Worm (Caenorhabditis elegans) whole organism, early embryonic: ENCODE data around the gene C14A11.9.

Source experiments
- B0310.2 ChIP-seq: sonication (generic microtip); optimal IDR thresholded peaks from 2 replicates; lab custom pipeline; 2016; ENCODE audit warnings: mild to moderate bottlenecking, missing genetic modification characterization, missing compliant biosample characterization
- F13C5.2 ChIP-seq: sonication (generic microtip); optimal IDR thresholded peaks from 2 replicates; lab custom pipeline; 2017; ENCODE audit warnings: mild to moderate bottlenecking, missing genetic modification characterization, inconsistent platforms, missing compliant biosample characterization
- aly-1 ChIP-seq: sonication (generic microtip); optimal IDR thresholded peaks from 2 replicates; lab custom pipeline; 2016; ENCODE audit warnings: missing genetic modification characterization, missing compliant biosample characterization
- ama-1 ChIP-seq: fragments of 150-350 bp; optimal IDR thresholded peaks from 2 replicates; lab custom pipeline; 2014
- ceh-13 ChIP-seq: fragments of 200-800 bp; sonication (Bioruptor generic); optimal IDR thresholded peaks from 2 replicates; lab custom pipeline; 2018; ENCODE audit warnings: mild to moderate bottlenecking, missing genetic modification characterization, missing compliant biosample characterization
- ceh-36 ChIP-seq: sonication (generic microtip); optimal IDR thresholded peaks from 2 replicates; lab custom pipeline; 2016; ENCODE audit warnings: missing genetic modification characterization, inconsistent platforms, missing compliant biosample characterization
- ets-7 ChIP-seq: sonication (generic microtip); optimal IDR thresholded peaks from 2 replicates; lab custom pipeline; 2016; ENCODE audit warnings: missing genotype, missing genetic modification characterization, missing compliant biosample characterization
- flt-1 ChIP-seq: fragments of 200-800 bp; sonication (Bioruptor generic); IDR thresholded peaks from 2 replicates; pipeline ENCODE4 v1.3.6; 2022; ENCODE audit warnings: missing genetic modification characterization, missing compliant biosample characterization
- hmbx-1 ChIP-seq: sonication (generic microtip); optimal IDR thresholded peaks from 2 replicates; lab custom pipeline; 2016; ENCODE audit warnings: mild to moderate bottlenecking, missing genetic modification characterization, missing compliant biosample characterization
- hmg-4 ChIP-seq: fragments of 200-800 bp; sonication (Bioruptor generic); optimal IDR thresholded peaks from 2 replicates; lab custom pipeline; 2018; ENCODE audit warnings: mild to moderate bottlenecking, missing genetic modification characterization, missing compliant biosample characterization
- hnd-1 ChIP-seq: sonication (generic microtip); optimal IDR thresholded peaks from 2 replicates; lab custom pipeline; 2016; ENCODE audit warnings: missing genetic modification characterization, missing compliant biosample characterization
- pes-1 ChIP-seq: fragments of 200-800 bp; sonication (Bioruptor generic); IDR thresholded peaks from 2 replicates; pipeline ENCODE4 v1.3.6; 2022; ENCODE audit warnings: missing genetic modification reagents, missing genetic modification characterization, missing compliant biosample characterization
- scrt-1 ChIP-seq: fragments of 200-800 bp; sonication (Bioruptor generic); IDR thresholded peaks from 2 replicates; pipeline ENCODE4 v1.3.6; 2022; ENCODE audit warnings: missing genetic modification characterization, missing compliant biosample characterization
- sea-1 ChIP-seq: fragments of 200-800 bp; sonication (Bioruptor generic); conservative IDR thresholded peaks from 2 replicates; pipeline ENCODE4 v1.3.6; 2022; ENCODE audit warnings: missing genetic modification characterization, missing compliant biosample characterization
- tbx-11 ChIP-seq: fragments of 200-800 bp; sonication (Bioruptor generic); IDR thresholded peaks from 2 replicates; pipeline ENCODE4 v1.3.6; 2022; ENCODE audit warnings: missing genetic modification characterization, missing compliant biosample characterization
- tbx-37 ChIP-seq: fragments of 200-800 bp; sonication (Bioruptor generic); conservative IDR thresholded peaks from 2 replicates; pipeline ENCODE4 v1.3.6; 2022; ENCODE audit warnings: missing genetic modification reagents, missing genetic modification characterization, missing compliant biosample characterization
- tra-4 ChIP-seq: sonication (generic microtip); optimal IDR thresholded peaks from 2 replicates; lab custom pipeline; 2017; ENCODE audit warnings: missing genetic modification characterization, missing compliant biosample characterization

Gene C14A11.9

DNA sequence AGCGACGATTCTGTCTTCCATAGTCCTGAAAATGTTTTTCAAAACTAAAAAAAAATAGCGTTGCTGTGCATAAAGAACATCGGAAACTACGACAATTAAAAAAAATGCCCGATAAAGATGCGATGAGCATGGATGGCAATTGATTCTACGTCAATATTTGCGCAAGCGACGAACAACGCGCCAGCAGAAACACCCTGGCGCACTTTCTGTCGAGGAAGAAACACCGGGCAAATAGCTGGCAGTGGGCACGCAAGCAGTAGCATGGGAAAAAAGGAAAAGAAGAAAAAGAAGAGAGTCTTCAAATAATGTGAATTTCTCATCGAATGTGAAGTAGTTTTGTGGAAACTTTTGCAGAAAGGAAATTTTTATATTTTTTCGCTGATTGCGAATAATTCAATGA lies at the start of gene C14A11.9:
C14A11.9 (minus strand) TSS at position 27 of the 400 bp plus-strand sequence.
- TF ChIP-seq ets-7, result no peak
- TF ChIP-seq pes-1, result peak; percentile 64; the same call in 1 of the 2 replicates
- TF ChIP-seq sea-1 (GFP tag; lab: Robert Waterston, UW), result 0 out of 2 replicates have a peak, but pooled peaks have one; percentile 31
- peak; percentile 82 for TF ChIP-seq F13C5.2 (tag; lab: Kevin White, UChicago)
- TF ChIP-seq flt-1 (GFP tag; lab: Robert Waterston, UW), result peak; percentile 60
- TF ChIP-seq ceh-36 (tag; lab: Kevin White, UChicago), result no peak
- no peak for TF ChIP-seq aly-1 (tag; lab: Kevin White, UChicago)
- TF ChIP-seq hnd-1 (tag; lab: Kevin White, UChicago), result peak; percentile 36
- TF ChIP-seq ama-1 (lab: Kevin White, UChicago), result no peak
- TF ChIP-seq tra-4 (tag; lab: Kevin White, UChicago), result no peak
- TF ChIP-seq ceh-13 (GFP tag; lab: Kevin White, UChicago), result no peak
- peak; percentile 66 for TF ChIP-seq tbx-11 (GFP tag; lab: Robert Waterston, UW)
- no peak for TF ChIP-seq hmbx-1 (tag; lab: Kevin White, UChicago)
- TF ChIP-seq hmg-4, result peak; percentile 85
- TF ChIP-seq tbx-37 (GFP tag; lab: Robert Waterston, UW), result peak; percentile 26; the same call in 1 of the 2 replicates
- TF ChIP-seq scrt-1, result peak; percentile 30; the same call in 1 of the 2 replicates
- no peak for TF ChIP-seq B0310.2 (tag; lab: Kevin White, UChicago)

DNA sequence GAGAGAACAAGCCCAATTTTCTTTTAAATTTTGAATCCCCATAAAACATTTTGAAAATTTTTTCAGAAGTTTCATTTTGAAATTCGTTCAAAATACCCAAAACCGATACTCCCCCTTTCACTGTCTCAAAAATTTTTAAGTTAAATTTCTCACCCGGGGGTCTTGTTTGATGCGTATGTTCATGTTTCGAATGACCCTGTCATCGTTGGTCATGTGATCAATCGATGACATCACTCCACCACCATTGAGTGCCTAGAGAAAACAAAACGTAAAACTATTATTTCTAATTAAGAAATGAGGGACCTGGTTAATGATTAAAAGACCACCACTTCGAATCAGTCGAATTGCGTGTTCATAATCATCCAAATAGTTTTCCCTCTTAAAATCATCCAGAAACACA lies 48.9 kb upstream of the C14A11.9 start:
- TF ChIP-seq hnd-1 (tag; lab: Kevin White, UChicago) (no peak), ets-7 (no peak)

DNA sequence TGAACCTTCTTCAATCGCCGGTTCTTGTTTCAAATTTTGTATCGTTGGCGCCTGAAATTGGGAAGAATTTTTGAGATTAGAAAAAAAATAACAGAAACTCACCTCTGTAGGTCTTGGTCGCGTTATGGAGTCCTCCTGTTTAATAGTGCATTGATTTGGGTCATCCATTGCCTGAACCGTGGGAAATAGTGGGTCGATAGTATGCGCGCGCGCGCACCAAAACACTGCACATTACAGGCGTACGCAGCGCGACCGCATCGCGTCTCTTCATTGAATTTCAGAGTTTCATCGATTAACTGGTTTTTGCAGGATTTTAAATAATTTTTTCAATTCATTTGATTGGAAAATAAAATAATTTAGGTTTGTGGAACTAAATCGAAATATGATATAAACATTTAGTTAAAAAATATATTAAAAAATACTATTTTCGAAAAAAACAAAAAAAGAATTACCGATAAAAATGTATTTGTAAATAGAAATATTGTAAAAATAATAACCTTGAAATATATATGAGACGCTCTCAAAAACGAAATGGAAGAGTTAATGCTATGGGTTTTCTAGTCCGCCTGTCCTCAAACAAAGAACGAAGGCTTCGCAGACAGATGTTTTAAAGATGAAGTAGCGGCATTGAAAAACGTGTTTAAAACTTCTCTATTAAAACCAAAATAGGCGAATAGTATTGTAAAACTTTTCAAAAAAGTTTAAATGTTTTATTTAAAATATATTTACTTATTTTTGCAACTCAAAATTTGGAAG lies 47.8 kb upstream of the C14A11.9 start, which contains the start of gene tra-4:
tra-4 (minus strand) TSS at position 534 of the 756 bp plus-strand sequence.
- no peak for TF ChIP-seq hmbx-1 (tag; lab: Kevin White, UChicago)
- TF ChIP-seq sea-1 (GFP tag; lab: Robert Waterston, UW), result no peak
- TF ChIP-seq ceh-36 (tag; lab: Kevin White, UChicago), result no peak
- TF ChIP-seq hmg-4, result peak; percentile 9
- TF ChIP-seq scrt-1, result no peak
- no peak for TF ChIP-seq F13C5.2 (tag; lab: Kevin White, UChicago)
- no peak for TF ChIP-seq ceh-13 (GFP tag; lab: Kevin White, UChicago)
- TF ChIP-seq pes-1, result no peak

DNA sequence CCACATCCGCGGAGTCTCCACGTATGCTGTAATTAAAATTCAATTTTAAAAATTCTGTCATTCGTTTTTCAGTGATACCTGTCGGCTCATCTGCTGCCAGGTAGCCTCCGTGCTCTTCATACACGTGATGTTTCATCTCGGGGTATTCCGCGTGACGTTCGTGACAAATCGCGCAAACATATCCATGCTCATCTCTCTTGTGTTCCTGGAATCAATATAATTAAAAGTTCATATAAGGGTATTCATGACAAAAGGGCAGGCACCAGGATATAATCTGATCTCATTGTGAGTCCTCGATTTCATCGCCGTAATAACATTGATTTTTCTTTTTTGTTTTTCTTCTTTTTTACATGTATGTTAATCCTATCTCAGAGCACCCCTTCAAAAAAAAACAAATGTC lies 44.5 kb upstream of the C14A11.9 start:
- TF ChIP-seq sea-1 (GFP tag; lab: Robert Waterston, UW) (no peak), tbx-37 (GFP tag; lab: Robert Waterston, UW) (no peak), scrt-1 (no peak), ets-7 (no peak)

DNA sequence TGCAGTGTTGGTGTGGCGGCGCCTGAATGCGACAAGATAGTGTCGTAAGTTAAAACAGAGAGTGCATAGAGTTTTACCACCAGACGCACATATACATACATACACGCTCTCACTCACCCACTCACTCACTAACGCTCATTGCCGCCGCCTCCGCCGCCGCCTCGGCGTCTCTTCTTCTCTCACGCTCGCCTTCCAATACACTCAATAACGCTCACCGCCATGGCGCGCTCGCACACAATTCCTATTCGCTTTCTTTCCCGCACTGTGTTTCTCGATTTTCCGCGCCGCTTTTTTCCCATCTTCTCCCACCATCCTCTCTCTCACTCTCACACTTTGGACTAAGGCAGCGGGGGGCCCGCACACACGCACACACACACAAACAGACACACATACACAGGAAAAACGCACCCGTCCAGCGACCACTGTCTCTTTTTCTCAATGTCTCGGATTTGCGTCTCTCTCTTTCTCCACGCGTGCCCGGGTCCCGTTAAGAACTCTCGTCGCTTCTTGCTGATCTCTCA lies 43.0 kb upstream of the C14A11.9 start, which contains the start of gene kin-29:
kin-29 (minus strand) TSS at position 51 of the 521 bp plus-strand sequence.
- TF ChIP-seq B0310.2 (tag; lab: Kevin White, UChicago) (no peak), tra-4 (tag; lab: Kevin White, UChicago) (peak; percentile 50), ceh-36 (tag; lab: Kevin White, UChicago) (no peak), ama-1 (lab: Kevin White, UChicago) (no peak), ceh-13 (GFP tag; lab: Kevin White, UChicago) (no peak), pes-1 (no peak), aly-1 (tag; lab: Kevin White, UChicago) (peak; percentile 85), tbx-11 (GFP tag; lab: Robert Waterston, UW) (no peak), sea-1 (GFP tag; lab: Robert Waterston, UW) (no peak), scrt-1 (peak; percentile 38; the same call in 1 of the 2 replicates), tbx-37 (GFP tag; lab: Robert Waterston, UW) (no peak), hmbx-1 (tag; lab: Kevin White, UChicago) (no peak), ets-7 (no peak), hmg-4 (peak; percentile 94), F13C5.2 (tag; lab: Kevin White, UChicago) (peak; percentile 82), flt-1 (GFP tag; lab: Robert Waterston, UW) (peak; percentile 3; the same call in 1 of the 2 replicates), hnd-1 (tag; lab: Kevin White, UChicago) (peak; percentile 12)

DNA sequence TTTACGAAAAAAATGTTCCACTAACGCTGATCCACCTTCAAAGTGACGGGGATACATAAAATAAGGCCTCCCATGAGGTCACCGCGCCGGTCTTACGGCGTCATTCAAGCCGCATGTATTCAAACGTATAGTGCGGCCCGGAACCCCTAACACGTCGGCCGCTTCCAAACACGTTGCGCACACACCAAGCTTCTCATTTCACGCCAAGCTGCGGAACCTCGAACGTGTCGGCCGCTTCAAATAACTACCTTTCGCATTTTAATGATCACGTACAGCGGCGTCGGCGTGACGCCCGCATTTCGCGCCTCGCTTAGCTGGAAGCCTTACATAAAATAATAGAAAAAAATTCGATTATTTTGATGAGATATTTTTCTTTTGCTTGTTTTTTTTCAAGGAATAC lies 34.1 kb upstream of the C14A11.9 start:
- TF ChIP-seq flt-1 (GFP tag; lab: Robert Waterston, UW), result no peak
- no peak for TF ChIP-seq F13C5.2 (tag; lab: Kevin White, UChicago)
- no peak for TF ChIP-seq tbx-11 (GFP tag; lab: Robert Waterston, UW)
- TF ChIP-seq pes-1, result no peak
- TF ChIP-seq tra-4 (tag; lab: Kevin White, UChicago), result no peak
- TF ChIP-seq ama-1 (lab: Kevin White, UChicago), result no peak
- no peak for TF ChIP-seq tbx-37 (GFP tag; lab: Robert Waterston, UW)
- TF ChIP-seq hmbx-1 (tag; lab: Kevin White, UChicago), result no peak
- no peak for TF ChIP-seq B0310.2 (tag; lab: Kevin White, UChicago)
- no peak for TF ChIP-seq scrt-1

DNA sequence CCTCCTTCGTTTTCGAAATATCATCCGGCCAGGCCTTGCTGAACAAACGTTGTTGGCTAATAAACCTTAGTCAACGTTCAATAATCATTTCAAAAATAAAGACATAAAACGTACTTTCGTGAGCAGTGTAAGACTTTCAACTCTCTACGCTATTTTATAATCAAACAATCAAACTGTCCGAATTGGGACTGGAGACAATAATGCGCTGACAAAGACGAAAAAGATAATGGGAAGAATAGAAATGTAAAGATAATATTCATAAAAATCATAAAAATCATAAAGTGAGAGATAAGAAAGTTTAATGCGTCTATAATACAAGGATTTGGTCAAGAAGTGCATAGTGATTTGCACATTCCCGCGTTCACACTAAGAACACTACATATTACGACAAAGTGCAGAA lies 32.3 kb upstream of the C14A11.9 start:
- no peak for TF ChIP-seq F13C5.2 (tag; lab: Kevin White, UChicago)
- no peak for TF ChIP-seq ceh-13 (GFP tag; lab: Kevin White, UChicago)
- TF ChIP-seq ceh-36 (tag; lab: Kevin White, UChicago), result no peak
